Worm (Caenorhabditis elegans): Measurements from ENCODE around the gene hmit-1.3.
A peak's percentile ranks its signal among the peaks of the same experiment; 100 is the strongest.

The hmit-1.3 gene

DNA sequence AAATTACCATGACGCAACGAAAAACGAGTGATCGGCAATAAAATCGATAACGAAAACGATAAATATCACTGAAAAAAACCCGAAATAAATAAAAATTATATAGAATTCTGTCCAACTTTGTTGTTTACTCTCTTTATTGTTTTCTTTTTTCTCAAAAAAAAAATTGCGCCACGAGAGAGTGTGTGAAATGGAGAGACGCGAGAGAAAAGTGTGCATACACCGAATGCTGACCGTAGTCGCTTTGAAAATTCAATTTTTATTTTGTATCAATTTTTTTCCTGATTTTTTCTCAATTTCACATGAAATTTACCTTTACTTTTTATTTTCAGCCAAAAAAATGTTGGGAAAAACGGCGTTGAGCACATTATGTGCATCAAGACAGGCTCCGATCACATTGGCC, 9.5 kb downstream of the hmit-1.3 start, which contains the start of the genes M01F1.4 and mrpl-35 (continued):
- TF ChIP-seq dpl-1 (GFP tag; optimal IDR thresholded peaks at IDR 0.05) (peak; percentile 64), rbr-2 (tag; optimal IDR thresholded peaks at IDR 0.05) (peak; percentile 25), hlh-11 (tag; optimal IDR thresholded peaks at IDR 0.05) (no peak), mdt-29 (GFP tag; IDR thresholded peaks at IDR 0.05) (no peak), ztf-7 (tag; optimal IDR thresholded peaks at IDR 0.05) (peak; percentile 14), zag-1 (tag; optimal IDR thresholded peaks at IDR 0.05) (no peak), ceh-44 (GFP tag; IDR thresholded peaks at IDR 0.05) (no peak), ceh-28 (tag; optimal IDR thresholded peaks at IDR 0.05) (no peak), nhr-102 (tag; optimal IDR thresholded peaks at IDR 0.05) (no peak), hlh-30 (tag; optimal IDR thresholded peaks at IDR 0.05; ENCODE audit: insufficient read depth) (peak; percentile 36), dmd-6 (GFP tag; IDR thresholded peaks at IDR 0.05) (peak; percentile 27; the same call in 1 of the 2 replicates), lin-38 (GFP tag; IDR thresholded peaks at IDR 0.05) (peak; percentile 57), jun-1 (tag; optimal IDR thresholded peaks at IDR 0.05) (no peak), nhr-41 (GFP tag; IDR thresholded peaks at IDR 0.05) (no peak), egl-43 (GFP tag; IDR thresholded peaks at IDR 0.05) (no peak), mep-1 (tag; optimal IDR thresholded peaks at IDR 0.05) (peak; percentile 46), ceh-20 (GFP tag; IDR thresholded peaks at IDR 0.05) (no peak), nhr-10 (tag; optimal IDR thresholded peaks at IDR 0.05) (no peak), zfp-3 (GFP tag; conservative IDR thresholded peaks at IDR 0.05) (no peak), nhr-6 (tag; optimal IDR thresholded peaks at IDR 0.05) (peak; percentile 36), ceh-82 (tag; optimal IDR thresholded peaks at IDR 0.05) (no peak), spr-3 (GFP tag; optimal IDR thresholded peaks at IDR 0.05) (no peak), ztf-11 (tag; optimal IDR thresholded peaks at IDR 0.05) (no peak)

DNA sequence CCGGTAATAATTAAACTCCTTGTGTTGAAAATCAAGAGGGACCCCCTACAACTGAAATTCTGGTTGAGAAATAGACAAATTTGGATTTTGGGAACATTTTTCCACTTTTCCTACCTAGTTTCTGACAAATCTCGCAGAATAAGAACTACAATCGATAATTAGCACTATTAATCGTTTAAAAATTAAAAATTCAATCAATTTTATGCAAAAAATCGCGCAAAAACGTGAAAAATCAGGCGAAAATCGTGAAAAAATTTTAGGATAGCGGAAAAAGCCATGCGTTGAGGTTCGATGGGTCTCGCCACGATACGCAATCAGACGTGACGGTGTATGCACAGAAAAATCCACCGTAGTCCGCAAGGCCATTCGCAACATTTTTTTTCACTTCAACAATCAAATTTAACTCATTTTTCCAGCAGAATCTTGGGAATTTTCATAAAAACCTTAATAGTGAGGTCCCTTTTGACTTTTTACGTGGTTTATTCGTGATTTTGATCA, 14.3 kb downstream of the hmit-1.3 start, which contains the start of gene lias-1:
TSS of gene lias-1 (minus strand) at position 51 of the 498 bp plus-strand sequence.
- TF ChIP-seq ama-1 (optimal IDR thresholded peaks at IDR 0.05) (peak; percentile 92), spr-3 (GFP tag; optimal IDR thresholded peaks at IDR 0.05) (no peak), hlh-11 (tag; optimal IDR thresholded peaks at IDR 0.05) (peak; percentile 69), lin-29 (GFP tag; IDR thresholded peaks at IDR 0.05) (no peak), fkh-10 (GFP tag; optimal IDR thresholded peaks at IDR 0.05) (peak; percentile 52), spr-1 (tag; optimal IDR thresholded peaks at IDR 0.05) (peak; percentile 24), dpl-1 (GFP tag; optimal IDR thresholded peaks at IDR 0.05) (peak; percentile 84), ces-1 (GFP tag; optimal IDR thresholded peaks at IDR 0.05) (no peak), rbr-2 (tag; optimal IDR thresholded peaks at IDR 0.05) (peak; percentile 60), T26A8.4 (GFP tag; IDR thresholded peaks at IDR 0.05) (peak; percentile 24; the same call in 1 of the 2 replicates), daf-16 (GFP tag; optimal IDR thresholded peaks at IDR 0.05) (no peak), daf-16 (tag; optimal IDR thresholded peaks at IDR 0.05) (peak; percentile 38), arid-1 (GFP tag; conservative IDR thresholded peaks at IDR 0.05) (peak; percentile 30; the same call in 1 of the 2 replicates), hlh-30 (tag; optimal IDR thresholded peaks at IDR 0.05; ENCODE audit: insufficient read depth) (peak; percentile 82), lin-13 (GFP tag; optimal IDR thresholded peaks at IDR 0.05) (peak; percentile 86), mxl-3 (GFP tag; optimal IDR thresholded peaks at IDR 0.05) (peak; percentile 79), mes-2 (tag; optimal IDR thresholded peaks at IDR 0.05; ENCODE audit: poor library complexity, severe bottlenecking) (peak; percentile 90), nhr-11 (tag; optimal IDR thresholded peaks at IDR 0.05) (peak; percentile 70), pha-4 (GFP tag; IDR thresholded peaks at IDR 0.05) (no peak), pha-4 (tag; optimal IDR thresholded peaks at IDR 0.05) (peak; percentile 33), lsy-2 (tag; optimal IDR thresholded peaks at IDR 0.05) (peak; percentile 83 to 98), unc-62 (GFP tag; optimal IDR thresholded peaks at IDR 0.05 in 1 of 2) (peak in 1 of 2 experiments; percentile 89), unc-62 (tag; optimal IDR thresholded peaks at IDR 0.05) (no peak), unc-130 (GFP tag; optimal IDR thresholded peaks at IDR 0.05) (peak; percentile 8), lin-38 (GFP tag; IDR thresholded peaks at IDR 0.05) (peak; percentile 83), vab-7 (GFP tag; IDR thresholded peaks at IDR 0.05) (0 out of 2 replicates have a peak, but pooled peaks have one; percentile 27), madf-5 (GFP tag; IDR thresholded peaks at IDR 0.05) (no peak), dmd-9 (GFP tag; IDR thresholded peaks at IDR 0.05) (no peak), ztf-7 (tag; optimal IDR thresholded peaks at IDR 0.05) (peak; percentile 6), Y5F2A.4 (GFP tag; optimal IDR thresholded peaks at IDR 0.05) (no peak), hif-1 (tag; optimal IDR thresholded peaks at IDR 0.05) (peak in 1 of 2 experiments; percentile 62), dve-1 (tag; optimal IDR thresholded peaks at IDR 0.05; ENCODE audit: insufficient read depth) (peak; percentile 69), cey-2 (tag; optimal IDR thresholded peaks at IDR 0.05; ENCODE audit: borderline replicate concordance, insufficient read depth) (no peak)

All from whole organism, L4 larva.